Worm (Caenorhabditis elegans) whole organism, early embryonic: ENCODE results near the gene F53B1.2.

Experiments
- B0310.2 ChIP-seq: sonication (generic microtip); optimal IDR thresholded peaks from 2 replicates; lab custom pipeline; 2016; ENCODE audit warnings: mild to moderate bottlenecking, missing genetic modification characterization, missing compliant biosample characterization
- F13C5.2 ChIP-seq: sonication (generic microtip); optimal IDR thresholded peaks from 2 replicates; lab custom pipeline; 2017; ENCODE audit warnings: mild to moderate bottlenecking, missing genetic modification characterization, inconsistent platforms, missing compliant biosample characterization
- aly-1 ChIP-seq: sonication (generic microtip); optimal IDR thresholded peaks from 2 replicates; lab custom pipeline; 2016; ENCODE audit warnings: missing genetic modification characterization, missing compliant biosample characterization
- ama-1 ChIP-seq: fragments of 150-350 bp; optimal IDR thresholded peaks from 2 replicates; lab custom pipeline; 2014
- ceh-13 ChIP-seq: fragments of 200-800 bp; sonication (Bioruptor generic); optimal IDR thresholded peaks from 2 replicates; lab custom pipeline; 2018; ENCODE audit warnings: mild to moderate bottlenecking, missing genetic modification characterization, missing compliant biosample characterization
- ceh-36 ChIP-seq: sonication (generic microtip); optimal IDR thresholded peaks from 2 replicates; lab custom pipeline; 2016; ENCODE audit warnings: missing genetic modification characterization, inconsistent platforms, missing compliant biosample characterization
- ets-7 ChIP-seq: sonication (generic microtip); optimal IDR thresholded peaks from 2 replicates; lab custom pipeline; 2016; ENCODE audit warnings: missing genotype, missing genetic modification characterization, missing compliant biosample characterization
- flt-1 ChIP-seq: fragments of 200-800 bp; sonication (Bioruptor generic); IDR thresholded peaks from 2 replicates; pipeline ENCODE4 v1.3.6; 2022; ENCODE audit warnings: missing genetic modification characterization, missing compliant biosample characterization
- hmbx-1 ChIP-seq: sonication (generic microtip); optimal IDR thresholded peaks from 2 replicates; lab custom pipeline; 2016; ENCODE audit warnings: mild to moderate bottlenecking, missing genetic modification characterization, missing compliant biosample characterization
- hmg-4 ChIP-seq: fragments of 200-800 bp; sonication (Bioruptor generic); optimal IDR thresholded peaks from 2 replicates; lab custom pipeline; 2018; ENCODE audit warnings: mild to moderate bottlenecking, missing genetic modification characterization, missing compliant biosample characterization
- hnd-1 ChIP-seq: sonication (generic microtip); optimal IDR thresholded peaks from 2 replicates; lab custom pipeline; 2016; ENCODE audit warnings: missing genetic modification characterization, missing compliant biosample characterization
- pes-1 ChIP-seq: fragments of 200-800 bp; sonication (Bioruptor generic); IDR thresholded peaks from 2 replicates; pipeline ENCODE4 v1.3.6; 2022; ENCODE audit warnings: missing genetic modification reagents, missing genetic modification characterization, missing compliant biosample characterization
- scrt-1 ChIP-seq: fragments of 200-800 bp; sonication (Bioruptor generic); IDR thresholded peaks from 2 replicates; pipeline ENCODE4 v1.3.6; 2022; ENCODE audit warnings: missing genetic modification characterization, missing compliant biosample characterization
- sea-1 ChIP-seq: fragments of 200-800 bp; sonication (Bioruptor generic); conservative IDR thresholded peaks from 2 replicates; pipeline ENCODE4 v1.3.6; 2022; ENCODE audit warnings: missing genetic modification characterization, missing compliant biosample characterization
- tbx-11 ChIP-seq: fragments of 200-800 bp; sonication (Bioruptor generic); IDR thresholded peaks from 2 replicates; pipeline ENCODE4 v1.3.6; 2022; ENCODE audit warnings: missing genetic modification characterization, missing compliant biosample characterization
- tbx-37 ChIP-seq: fragments of 200-800 bp; sonication (Bioruptor generic); conservative IDR thresholded peaks from 2 replicates; pipeline ENCODE4 v1.3.6; 2022; ENCODE audit warnings: missing genetic modification reagents, missing genetic modification characterization, missing compliant biosample characterization
- tra-4 ChIP-seq: sonication (generic microtip); optimal IDR thresholded peaks from 2 replicates; lab custom pipeline; 2017; ENCODE audit warnings: missing genetic modification characterization, missing compliant biosample characterization

F53B1.2 gene

DNA sequence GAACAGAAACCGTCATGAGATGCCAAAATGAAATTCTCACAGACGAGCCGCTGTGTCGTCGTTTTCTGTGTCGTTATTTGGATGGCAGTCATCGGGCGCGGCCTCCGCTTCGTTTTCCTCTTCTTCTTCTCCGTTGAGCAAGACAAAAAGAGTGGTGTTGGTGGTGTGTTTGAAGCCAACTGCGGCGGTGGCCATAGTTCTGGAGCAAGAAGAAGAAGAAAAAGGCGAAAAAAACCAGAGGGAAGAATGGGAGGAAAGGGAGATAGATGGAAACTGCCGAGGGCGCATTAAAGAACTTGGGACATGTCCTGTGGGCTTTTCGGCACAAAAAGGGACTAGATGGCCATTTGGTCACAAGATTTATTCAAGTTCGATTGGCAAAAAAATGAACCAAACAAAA, 22.9 kb downstream of the F53B1.2 start, which contains the start of gene F53B1.9:
Gene F53B1.9 (minus strand): TSS at position 195 of the 400 bp plus-strand sequence.
- TF ChIP-seq ama-1 (lab: Kevin White, UChicago) (no peak), flt-1 (no peak), tbx-11 (GFP tag; lab: Robert Waterston, UW) (no peak), B0310.2 (tag; lab: Kevin White, UChicago) (no peak), sea-1 (GFP tag; lab: Robert Waterston, UW) (no peak), ceh-36 (tag; lab: Kevin White, UChicago) (no peak), hnd-1 (tag; lab: Kevin White, UChicago) (no peak), hmg-4 (GFP tag; lab: Kevin White, UChicago) (no peak), F13C5.2 (tag; lab: Kevin White, UChicago) (no peak)

DNA sequence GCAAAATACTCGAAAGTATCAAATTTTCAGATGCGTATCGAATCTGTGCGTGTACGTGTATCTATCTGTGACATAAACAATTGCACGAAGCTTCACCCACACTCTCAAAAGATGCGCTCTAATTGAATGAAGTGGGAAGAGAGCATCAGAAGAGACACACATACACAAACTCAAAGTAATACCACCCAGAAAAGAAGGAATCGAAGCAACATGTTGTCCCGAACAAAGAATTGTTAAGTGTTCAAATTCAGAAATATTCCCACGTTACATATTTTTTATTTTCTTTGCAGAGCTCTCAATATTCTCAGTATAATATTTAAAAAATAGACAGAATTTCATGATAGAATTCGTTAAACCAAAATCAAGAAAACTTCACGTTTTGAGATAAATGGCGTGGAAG, 28.2 kb downstream of the F53B1.2 start:
- TF ChIP-seq scrt-1 (GFP tag; lab: Robert Waterston, UW) (no peak), hmg-4 (GFP tag; lab: Kevin White, UChicago) (no peak), hnd-1 (tag; lab: Kevin White, UChicago) (no peak), tbx-11 (GFP tag; lab: Robert Waterston, UW) (no peak), sea-1 (GFP tag; lab: Robert Waterston, UW) (no peak), pes-1 (GFP tag; lab: Robert Waterston, UW) (no peak)

DNA sequence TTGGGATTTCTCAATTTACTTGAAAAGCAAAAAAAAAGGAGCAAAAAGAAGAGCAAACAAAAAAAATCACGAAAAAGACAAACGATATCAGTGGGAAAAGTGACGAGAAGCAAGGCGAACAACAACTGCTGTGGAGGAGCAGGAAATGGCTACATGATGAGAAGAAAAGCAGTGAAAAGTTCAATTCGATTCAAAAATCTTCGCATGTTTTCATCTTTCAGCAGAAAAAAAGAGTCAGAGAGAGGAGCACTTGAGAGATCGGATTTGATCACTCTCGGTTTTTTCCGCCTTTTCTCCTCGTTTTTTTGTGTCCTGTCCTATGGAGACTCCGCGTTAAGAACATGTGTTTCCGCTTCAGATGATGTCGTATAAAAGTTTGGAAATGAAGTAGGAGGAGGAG, 30.1 kb downstream of the F53B1.2 start:
- TF ChIP-seq ceh-13 = no peak
- no peak for TF ChIP-seq B0310.2 (tag; lab: Kevin White, UChicago)
- no peak for TF ChIP-seq hmg-4 (GFP tag; lab: Kevin White, UChicago)
- no peak for TF ChIP-seq tbx-11 (GFP tag; lab: Robert Waterston, UW)
- no peak for TF ChIP-seq hnd-1 (tag; lab: Kevin White, UChicago)
- no peak for TF ChIP-seq ceh-36 (tag; lab: Kevin White, UChicago)
- no peak for TF ChIP-seq flt-1
- TF ChIP-seq ama-1 (lab: Kevin White, UChicago) = no peak
- no peak for TF ChIP-seq hmbx-1 (tag; lab: Kevin White, UChicago)
- no peak for TF ChIP-seq tbx-37 (GFP tag; lab: Robert Waterston, UW)
- TF ChIP-seq sea-1 (GFP tag; lab: Robert Waterston, UW) = no peak
- TF ChIP-seq ets-7 (tag; lab: Kevin White, UChicago) = no peak
- TF ChIP-seq pes-1 (GFP tag; lab: Robert Waterston, UW) = no peak
- no peak for TF ChIP-seq scrt-1 (GFP tag; lab: Robert Waterston, UW)

DNA sequence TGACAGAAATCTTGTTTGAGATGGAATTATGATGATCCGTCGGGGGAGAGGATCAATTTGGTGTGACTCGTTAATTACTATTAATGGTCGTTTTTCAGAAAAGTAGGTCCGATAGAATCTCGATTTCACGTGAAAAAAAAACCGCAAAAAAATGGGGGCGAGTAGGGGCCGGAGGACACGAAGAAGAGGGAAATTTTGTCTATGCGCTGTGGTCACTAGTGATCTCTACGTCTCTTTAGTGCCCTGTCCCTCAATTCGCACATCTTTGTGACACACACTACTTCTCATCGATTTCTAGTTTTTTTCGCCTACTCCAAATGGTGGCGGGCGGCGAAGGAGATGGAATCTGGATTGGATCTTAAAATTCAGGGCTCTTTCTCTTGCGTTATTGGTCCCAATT, 31.8 kb downstream of the F53B1.2 start:
- no peak for TF ChIP-seq pes-1 (GFP tag; lab: Robert Waterston, UW)
- no peak for TF ChIP-seq hmbx-1 (tag; lab: Kevin White, UChicago)
- no peak for TF ChIP-seq ama-1 (lab: Kevin White, UChicago)
- no peak for TF ChIP-seq ets-7 (tag; lab: Kevin White, UChicago)
- TF ChIP-seq tra-4 = no peak
- TF ChIP-seq sea-1 (GFP tag; lab: Robert Waterston, UW) = no peak
- TF ChIP-seq F13C5.2 (tag; lab: Kevin White, UChicago) = no peak
- TF ChIP-seq ceh-36 (tag; lab: Kevin White, UChicago) = no peak
- no peak for TF ChIP-seq flt-1

DNA sequence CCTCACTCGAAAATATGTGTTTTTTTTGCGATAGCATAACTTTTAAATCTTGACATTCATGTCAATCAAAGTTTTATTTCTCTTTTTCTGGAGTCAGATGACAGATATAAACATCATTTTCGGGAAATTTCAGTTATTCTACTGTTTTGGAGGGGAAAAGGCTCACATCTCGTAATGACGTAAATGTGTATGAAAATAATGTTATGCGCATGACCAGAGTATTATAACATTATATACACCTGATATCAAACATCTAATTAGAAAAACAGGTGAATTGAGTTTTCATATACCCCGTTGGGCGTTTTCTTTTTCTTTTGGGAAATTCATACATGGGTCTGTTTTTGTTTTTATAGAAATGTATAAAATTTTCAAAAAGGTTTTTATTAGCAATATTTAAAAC, 35.5 kb downstream of the F53B1.2 start:
- TF ChIP-seq tbx-11 (GFP tag; lab: Robert Waterston, UW) = no peak
- TF ChIP-seq sea-1 (GFP tag; lab: Robert Waterston, UW) = no peak

DNA sequence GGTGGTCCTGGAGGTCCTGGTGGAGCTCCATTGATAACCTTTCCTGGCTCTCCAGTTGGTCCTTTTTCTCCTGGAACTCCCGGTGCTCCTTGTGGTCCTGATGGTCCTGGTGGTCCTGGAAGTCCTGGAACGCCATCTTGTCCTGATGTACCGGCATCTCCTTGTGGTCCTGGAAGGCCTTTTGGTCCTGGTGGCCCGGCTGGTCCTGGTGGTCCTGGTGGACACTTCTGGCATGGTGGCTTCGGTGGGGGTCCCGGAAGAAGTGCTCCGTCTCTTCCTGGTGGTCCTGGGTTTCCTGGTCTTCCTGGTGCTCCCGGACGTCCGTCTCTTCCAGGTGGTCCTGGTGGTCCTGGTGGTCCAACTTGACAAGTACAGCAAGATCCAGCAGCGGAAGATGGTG, 36.1 kb downstream of the F53B1.2 start:
- TF ChIP-seq ets-7 (tag; lab: Kevin White, UChicago) = no peak
- no peak for TF ChIP-seq hmbx-1 (tag; lab: Kevin White, UChicago)
- TF ChIP-seq sea-1 (GFP tag; lab: Robert Waterston, UW) = no peak; the same call in 1 of the 2 replicates
- TF ChIP-seq tbx-11 (GFP tag; lab: Robert Waterston, UW) = no peak
- TF ChIP-seq ceh-13 = no peak
- TF ChIP-seq flt-1 = no peak
- no peak for TF ChIP-seq ama-1 (lab: Kevin White, UChicago)
- TF ChIP-seq tra-4 = no peak
- no peak for TF ChIP-seq scrt-1 (GFP tag; lab: Robert Waterston, UW)
- no peak for TF ChIP-seq pes-1 (GFP tag; lab: Robert Waterston, UW)
- no peak for TF ChIP-seq F13C5.2 (tag; lab: Kevin White, UChicago)
- TF ChIP-seq B0310.2 (tag; lab: Kevin White, UChicago) = no peak
- TF ChIP-seq aly-1 (tag; lab: Kevin White, UChicago) = no peak
- no peak for TF ChIP-seq tbx-37 (GFP tag; lab: Robert Waterston, UW)
- no peak for TF ChIP-seq hnd-1 (tag; lab: Kevin White, UChicago)

DNA sequence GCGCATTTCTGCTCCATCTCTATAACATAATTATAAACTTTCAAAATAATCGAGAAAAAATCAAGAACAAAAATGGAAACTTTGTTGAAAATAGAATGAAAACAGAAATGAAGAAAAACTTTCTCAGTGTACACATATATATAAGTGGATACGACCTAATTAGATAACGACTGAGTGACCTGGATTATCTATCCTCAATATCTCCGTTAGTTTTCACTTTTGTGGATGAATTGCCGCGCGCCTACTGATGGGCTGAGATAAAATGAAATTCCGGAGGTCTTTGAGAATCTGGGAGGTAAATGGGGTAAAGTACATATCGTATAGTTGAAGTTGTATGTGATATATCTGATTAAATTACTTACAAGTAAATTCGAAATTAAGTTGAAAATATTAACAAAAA, 36.8 kb downstream of the F53B1.2 start, which contains the start of gene dpy-3:
Gene dpy-3 (minus strand): TSS at position 19 of the 400 bp plus-strand sequence.
- no peak for TF ChIP-seq ama-1 (lab: Kevin White, UChicago)
- no peak for TF ChIP-seq hnd-1 (tag; lab: Kevin White, UChicago)
- TF ChIP-seq scrt-1 (GFP tag; lab: Robert Waterston, UW) = no peak
- TF ChIP-seq ceh-36 (tag; lab: Kevin White, UChicago) = no peak
- TF ChIP-seq tra-4 = no peak
- TF ChIP-seq B0310.2 (tag; lab: Kevin White, UChicago) = no peak
- no peak for TF ChIP-seq tbx-37 (GFP tag; lab: Robert Waterston, UW)
- TF ChIP-seq tbx-11 (GFP tag; lab: Robert Waterston, UW) = no peak
- no peak for TF ChIP-seq ceh-13
- no peak for TF ChIP-seq flt-1
- TF ChIP-seq pes-1 (GFP tag; lab: Robert Waterston, UW) = no peak
- TF ChIP-seq sea-1 (GFP tag; lab: Robert Waterston, UW) = no peak
- no peak for TF ChIP-seq F13C5.2 (tag; lab: Kevin White, UChicago)
- TF ChIP-seq aly-1 (tag; lab: Kevin White, UChicago) = no peak
- no peak for TF ChIP-seq ets-7 (tag; lab: Kevin White, UChicago)
- TF ChIP-seq hmbx-1 (tag; lab: Kevin White, UChicago) = no peak
- no peak for TF ChIP-seq hmg-4 (GFP tag; lab: Kevin White, UChicago)
